Fruit fly (Drosophila melanogaster): Measurements from ENCODE around the gene Mdr65.

DNA sequence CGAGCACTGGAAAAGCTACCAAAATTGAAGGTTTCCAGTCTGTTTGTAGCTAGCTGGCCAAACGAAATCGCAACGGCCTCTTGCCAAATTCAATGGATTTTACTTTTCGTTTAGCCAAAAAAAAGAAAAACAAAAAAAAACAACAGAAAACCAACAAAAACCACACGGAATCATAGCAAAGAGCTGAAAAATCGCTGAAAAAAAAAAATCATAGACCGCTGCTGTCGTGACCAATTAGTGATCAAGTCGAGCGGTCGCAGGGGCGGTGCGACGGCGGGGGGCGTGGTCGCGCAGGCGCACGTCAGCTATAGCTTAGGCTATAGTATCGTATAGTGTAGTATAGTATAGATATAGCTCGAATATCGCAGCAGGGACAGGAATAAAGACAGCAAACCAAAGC lies 29.4 kb upstream of the Mdr65 start:
- TF ChIP-seq bab1 (GFP tag; optimal IDR thresholded peaks at IDR 0.05) (no peak), CG7101 (tag; optimal IDR thresholded peaks at IDR 0.05) (no peak), tj (GFP tag; optimal IDR thresholded peaks at IDR 0.05) (no peak), Mnt (GFP tag; optimal IDR thresholded peaks at IDR 0.05) (no peak), ovo (GFP tag; optimal IDR thresholded peaks at IDR 0.05) (no peak), kay (GFP tag; ENCODE audit: borderline replicate concordance) (no peak), Clk (GFP tag; optimal IDR thresholded peaks at IDR 0.05) (no peak), Crg-1 (GFP tag; optimal IDR thresholded peaks at IDR 0.05) (no peak), CG14711 (tag; optimal IDR thresholded peaks at IDR 0.05) (no peak), CG12768 (GFP tag; optimal IDR thresholded peaks at IDR 0.05) (no peak), pad (GFP tag; optimal IDR thresholded peaks at IDR 0.05) (no peak), CG33017 (tag; optimal IDR thresholded peaks at IDR 0.05) (no peak), cnc (optimal IDR thresholded peaks at IDR 0.05) (no peak)
